Fruit fly (Drosophila melanogaster) whole organism, embryonic: ENCODE measurements around the gene osp.

Experiments used
- Ada2b ChIP-seq: fragments of 200-800 bp; sonication (Bioruptor generic); IDR thresholded peaks from 2 replicates; pipeline ENCODE4 v1.3.6; 2022; ENCODE audit warnings: missing biosample characterization, missing genetic modification characterization
- B-H2 ChIP-seq: fragments of 200-800 bp; sonication (Bioruptor generic); optimal IDR thresholded peaks from 2 replicates; lab custom pipeline; 2018; ENCODE audit warnings: missing biosample characterization, mild to moderate bottlenecking, missing genetic modification characterization
- CG11695 ChIP-seq: fragments of 200-800 bp; sonication (Bioruptor generic); IDR thresholded peaks from 3 replicates; pipeline ENCODE4 v1.3.6; 2022; ENCODE audit warnings: missing biosample characterization, missing genetic modification characterization
- CG11723 ChIP-seq: fragments of 200-800 bp; sonication (Bioruptor generic); optimal IDR thresholded peaks from 2 replicates; lab custom pipeline; 2017; ENCODE audit warnings: missing biosample characterization, mild to moderate bottlenecking, missing genetic modification characterization
- CG12744 ChIP-seq: fragments of 200-800 bp; sonication (Bioruptor generic); optimal IDR thresholded peaks from 2 replicates; lab custom pipeline; 2016; ENCODE audit warnings: missing biosample characterization, missing genetic modification characterization
- CG1647 ChIP-seq: fragments of 200-800 bp; sonication (Bioruptor generic); optimal IDR thresholded peaks from 3 replicates; lab custom pipeline; 2016; ENCODE audit warnings: missing biosample characterization, missing genetic modification characterization
- CG16813 ChIP-seq: fragments of 200-800 bp; sonication (Bioruptor generic); IDR thresholded peaks from 3 replicates; pipeline ENCODE4 v1.3.6; 2022; ENCODE audit warnings: missing biosample characterization, missing genetic modification characterization; ENCODE audit not compliant: partially characterized antibody
- CG17361 ChIP-seq: fragments of 200-800 bp; sonication (Bioruptor generic); IDR thresholded peaks from 3 replicates; pipeline ENCODE4 v1.3.6; 2022; ENCODE audit warnings: missing biosample characterization, missing genetic modification characterization
- CG2120 ChIP-seq: fragments of 200-800 bp; sonication (Bioruptor generic); optimal IDR thresholded peaks from 3 replicates; lab custom pipeline; 2016; ENCODE audit warnings: missing biosample characterization, missing genetic modification characterization
- CG2199 ChIP-seq: fragments of 200-800 bp; sonication (Bioruptor generic); IDR thresholded peaks from 3 replicates; pipeline ENCODE4 v1.3.6; 2022; ENCODE audit warnings: missing biosample characterization, missing genetic modification characterization
- CG2712 ChIP-seq: fragments of 200-800 bp; optimal IDR thresholded peaks from 3 replicates; lab custom pipeline; 2019; ENCODE audit warnings: missing biosample characterization, mild to moderate bottlenecking, missing genetic modification characterization, moderate library complexity
- CG2875 ChIP-seq: fragments of 200-800 bp; sonication (Bioruptor generic); optimal IDR thresholded peaks from 2 replicates; lab custom pipeline; 2017; ENCODE audit warnings: missing biosample characterization, mild to moderate bottlenecking, missing genetic modification characterization, missing genetic modification reagents
- CG3847 ChIP-seq: fragments of 200-800 bp; sonication (Bioruptor generic); IDR thresholded peaks from 2 replicates; pipeline ENCODE4 v1.3.6; 2022; ENCODE audit warnings: missing biosample characterization, missing genetic modification characterization
- CG6272 ChIP-seq: fragments of 200-800 bp; sonication (Bioruptor generic); IDR thresholded peaks from 2 replicates; pipeline ENCODE4 v1.3.6; 2022; ENCODE audit warnings: missing biosample characterization, missing genetic modification characterization
- CG6654 ChIP-seq: fragments of 200-800 bp; sonication (Bioruptor generic); optimal IDR thresholded peaks from 2 replicates; lab custom pipeline; 2017; ENCODE audit warnings: missing biosample characterization, mild to moderate bottlenecking, missing genetic modification characterization
- CG6765 ChIP-seq: fragments of 200-800 bp; sonication (Bioruptor generic); optimal IDR thresholded peaks from 3 replicates; lab custom pipeline; 2017; ENCODE audit warnings: missing biosample characterization, mild to moderate bottlenecking, missing genetic modification characterization
- CG7556 ChIP-seq: fragments of 200-800 bp; sonication (Bioruptor generic); optimal IDR thresholded peaks from 2 replicates; lab custom pipeline; 2017; ENCODE audit warnings: missing biosample characterization, mild to moderate bottlenecking, missing genetic modification characterization
- CG7786 ChIP-seq: fragments of 200-800 bp; sonication (Bioruptor generic); optimal IDR thresholded peaks from 2 replicates; lab custom pipeline; 2016; ENCODE audit warnings: missing biosample characterization, missing genetic modification characterization
- CG8478 ChIP-seq: fragments of >200 bp; optimal IDR thresholded peaks from 2 replicates; lab custom pipeline; 2018
- CG8765 ChIP-seq: fragments of 200-800 bp; sonication (Bioruptor generic); IDR thresholded peaks from 2 replicates; pipeline ENCODE4 v1.3.6; 2022; ENCODE audit warnings: missing biosample characterization, missing genetic modification characterization
- Camta ChIP-seq: fragments of 200-800 bp; sonication (Bioruptor generic); optimal IDR thresholded peaks from 2 replicates; lab custom pipeline; 2016; ENCODE audit warnings: missing biosample characterization, missing genetic modification characterization
- CkIIα-i1 ChIP-seq: fragments of 200-800 bp; sonication (Bioruptor generic); IDR thresholded peaks from 2 replicates; pipeline ENCODE4 v1.3.6; 2022; ENCODE audit warnings: missing biosample characterization, missing genetic modification characterization
- Drgx ChIP-seq: fragments of 200-800 bp; sonication (Bioruptor generic); IDR thresholded peaks from 2 replicates; pipeline ENCODE4 v1.3.6; 2022; ENCODE audit warnings: missing biosample characterization, missing genetic modification characterization
- Fer2 ChIP-seq: fragments of 200-800 bp; sonication (Bioruptor generic); optimal IDR thresholded peaks from 2 replicates; lab custom pipeline; 2018; ENCODE audit warnings: missing biosample characterization, mild to moderate bottlenecking, missing genetic modification characterization, moderate library complexity
- GATAe ChIP-seq: fragments of 200-800 bp; sonication (Bioruptor generic); conservative IDR thresholded peaks from 2 replicates; pipeline ENCODE4 v1.3.6; 2022; ENCODE audit warnings: missing biosample characterization, missing genetic modification characterization
- HHEX ChIP-seq: fragments of 200-800 bp; sonication (Bioruptor generic); optimal IDR thresholded peaks from 3 replicates; lab custom pipeline; 2017; ENCODE audit warnings: missing biosample characterization, mild to moderate bottlenecking, missing genetic modification characterization, missing genetic modification reagents
- HLHmδ ChIP-seq: fragments of 200-800 bp; sonication (Bioruptor generic); optimal IDR thresholded peaks from 2 replicates; lab custom pipeline; 2018; ENCODE audit warnings: missing biosample characterization, mild to moderate bottlenecking, missing genetic modification characterization, moderate library complexity
- Hand ChIP-seq: fragments of 200-800 bp; sonication (Bioruptor generic); optimal IDR thresholded peaks from 2 replicates; lab custom pipeline; 2017; ENCODE audit warnings: mild to moderate bottlenecking, missing biosample characterization, missing genetic modification reagents, missing genetic modification characterization
- HmgZ ChIP-seq: fragments of 200-800 bp; sonication (Bioruptor generic); optimal IDR thresholded peaks from 2 replicates; lab custom pipeline; 2018; ENCODE audit warnings: missing biosample characterization, mild to moderate bottlenecking, missing genetic modification characterization
- Hr78 ChIP-seq, 2 experiments: fragments of 200-800 bp in 1 of 2; fragments of >200 bp in 1 of 2; sonication (Bioruptor generic) in 1 of 2; optimal IDR thresholded peaks; 2 replicates each; lab custom pipeline; 2017 to 2019; ENCODE audit warnings: missing biosample characterization in 2 of 2, missing genetic modification characterization in 2 of 2, mild to moderate bottlenecking in 1 of 2, moderate library complexity in 1 of 2
- Hsf ChIP-seq: fragments of 200-800 bp; sonication (Bioruptor generic); optimal IDR thresholded peaks from 3 replicates; lab custom pipeline; 2016; ENCODE audit warnings: missing biosample characterization, missing genetic modification characterization
- Sry-β ChIP-seq: fragments of 200-800 bp; sonication (Bioruptor generic); optimal IDR thresholded peaks from 2 replicates; lab custom pipeline; 2018; ENCODE audit warnings: missing biosample characterization, mild to moderate bottlenecking, missing genetic modification characterization, moderate library complexity
- ase ChIP-seq: fragments of 200-800 bp; sonication (Bioruptor generic); IDR thresholded peaks from 3 replicates; pipeline ENCODE4 v1.3.6; 2022; ENCODE audit warnings: missing biosample characterization, missing genetic modification characterization
- cato ChIP-seq: fragments of 200-800 bp; sonication (Bioruptor generic); optimal IDR thresholded peaks from 2 replicates; lab custom pipeline; 2016; ENCODE audit warnings: missing biosample characterization, missing genetic modification characterization, borderline replicate concordance
- crol ChIP-seq: fragments of 200-800 bp; sonication (Bioruptor generic); IDR thresholded peaks from 2 replicates; pipeline ENCODE4 v1.3.6; 2022; ENCODE audit warnings: missing biosample characterization, missing genetic modification characterization
- dan ChIP-seq: fragments of 200-800 bp; sonication (Bioruptor generic); IDR thresholded peaks from 2 replicates; pipeline ENCODE4 v1.3.6; 2022; ENCODE audit warnings: missing biosample characterization, missing genetic modification characterization
- gcm ChIP-seq: fragments of 200-800 bp; sonication (Bioruptor generic); optimal IDR thresholded peaks from 2 replicates; lab custom pipeline; 2019; ENCODE audit warnings: missing biosample characterization, mild to moderate bottlenecking, missing genetic modification characterization, moderate library complexity
- h ChIP-seq: fragments of >200 bp; optimal IDR thresholded peaks from 2 replicates; lab custom pipeline; 2017
- knrl ChIP-seq: fragments of 200-800 bp; sonication (Bioruptor generic); IDR thresholded peaks from 3 replicates; pipeline ENCODE4 v1.3.6; 2022; ENCODE audit warnings: missing biosample characterization, missing genetic modification characterization; ENCODE audit not compliant: partially characterized antibody
- lola ChIP-seq, 3 experiments: fragments of >200 bp in 2 of 3; fragments of 200-800 bp in 1 of 3; sonication (Bioruptor generic) in 1 of 3; optimal IDR thresholded peaks; 2 replicates each; lab custom pipeline; 2017 to 2019; ENCODE audit warnings: missing biosample characterization in 3 of 3, missing genetic modification characterization in 3 of 3, mild to moderate bottlenecking in 1 of 3, moderate library complexity in 1 of 3
- luna ChIP-seq: fragments of 200-800 bp; sonication (Bioruptor generic); optimal IDR thresholded peaks from 2 replicates; lab custom pipeline; 2016; ENCODE audit warnings: missing biosample characterization, missing genetic modification characterization
- mirr ChIP-seq: fragments of 200-800 bp; sonication (Bioruptor generic); optimal IDR thresholded peaks from 3 replicates; lab custom pipeline; 2018; ENCODE audit warnings: missing biosample characterization, mild to moderate bottlenecking, missing genetic modification characterization
- pita ChIP-seq: fragments of 200-800 bp; sonication (Bioruptor generic); optimal IDR thresholded peaks from 2 replicates; lab custom pipeline; 2017; ENCODE audit warnings: missing biosample characterization, mild to moderate bottlenecking, missing genetic modification characterization
- ranshi ChIP-seq: fragments of 200-800 bp; sonication (Bioruptor generic); IDR thresholded peaks from 2 replicates; pipeline ENCODE4 v1.3.6; 2022; ENCODE audit warnings: missing biosample characterization, missing genetic modification characterization
- repo ChIP-seq: fragments of 200-800 bp; sonication (Bioruptor generic); optimal IDR thresholded peaks from 2 replicates; lab custom pipeline; 2016; ENCODE audit warnings: missing biosample characterization, missing genetic modification characterization
- sd ChIP-seq: fragments of 200-800 bp; sonication (Bioruptor generic); optimal IDR thresholded peaks from 3 replicates; lab custom pipeline; 2018; ENCODE audit warnings: missing biosample characterization, mild to moderate bottlenecking, missing genetic modification characterization, moderate library complexity
- sens ChIP-seq: fragments of 200-800 bp; sonication (Bioruptor generic); peaks from one replicate; lab custom pipeline; 2016; ENCODE audit warnings: missing biosample characterization, missing genetic modification characterization
- sna ChIP-seq: fragments of 200-800 bp; sonication (Bioruptor generic); IDR thresholded peaks from 2 replicates; pipeline ENCODE4 v1.3.6; 2022; ENCODE audit warnings: missing biosample characterization, missing genetic modification characterization; ENCODE audit not compliant: partially characterized antibody
- sr ChIP-seq: fragments of 200-800 bp; sonication (Bioruptor generic); IDR thresholded peaks from 3 replicates; pipeline ENCODE4 v1.3.6; 2022; ENCODE audit warnings: missing biosample characterization, missing genetic modification characterization
- ssp ChIP-seq: fragments of 200-800 bp; sonication (Bioruptor generic); IDR thresholded peaks from 2 replicates; pipeline ENCODE4 v1.3.6; 2022; ENCODE audit warnings: missing biosample characterization, missing genetic modification characterization
- trem ChIP-seq: fragments of 200-800 bp; optimal IDR thresholded peaks from 3 replicates; lab custom pipeline; 2019; ENCODE audit warnings: missing biosample characterization, mild to moderate bottlenecking, missing genetic modification characterization, moderate library complexity
- vvl ChIP-seq: fragments of 200-800 bp; sonication (Bioruptor generic); IDR thresholded peaks from 2 replicates; pipeline ENCODE4 v1.3.6; 2022; ENCODE audit warnings: missing biosample characterization, missing genetic modification characterization

osp gene

DNA sequence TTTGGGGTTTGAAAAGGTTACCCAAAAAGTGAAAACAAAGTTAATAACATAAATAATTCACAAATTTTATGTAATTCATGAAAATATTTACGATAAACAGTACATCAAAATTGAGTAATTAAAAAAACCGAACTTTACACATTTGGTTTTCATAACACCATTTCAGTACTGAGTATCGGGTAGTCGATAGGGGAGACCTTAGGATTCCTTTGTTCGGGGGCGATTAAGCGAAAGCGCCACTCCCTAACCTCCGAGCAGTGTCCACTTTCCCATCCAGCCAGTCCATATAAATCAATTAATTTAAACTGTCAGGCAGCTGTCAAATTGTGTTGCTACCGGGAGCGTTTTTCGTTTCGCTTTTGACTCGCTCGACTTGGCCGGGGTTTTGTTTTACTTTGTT is 126.8 kb downstream of the osp start (continued):
- TF ChIP-seq repo (GFP tag; lab: Kevin White, UChicago), result no peak
- TF ChIP-seq mirr (GFP tag; lab: Kevin White, UChicago), result no peak
- TF ChIP-seq crol (GFP tag; lab: Robert Waterston, UW), result no peak
- no peak for TF ChIP-seq pita (GFP tag; lab: Kevin White, UChicago)
- no peak for TF ChIP-seq ranshi (GFP tag; lab: Robert Waterston, UW)
- TF ChIP-seq HLHmδ (GFP tag; lab: Kevin White, UChicago), result no peak
- TF ChIP-seq CG8478, result no peak
- peak; percentile 29 for TF ChIP-seq CG7556 (GFP tag; lab: Kevin White, UChicago)
- TF ChIP-seq CG1647 (GFP tag; lab: Kevin White, UChicago), result no peak
- TF ChIP-seq vvl, result no peak; the same call in 1 of the 2 replicates
- no peak for TF ChIP-seq CG2120 (GFP tag; lab: Kevin White, UChicago)
- TF ChIP-seq CG16813 (GFP tag; lab: Robert Waterston, UW), result no peak
- no peak for TF ChIP-seq CG2199 (GFP tag; lab: Robert Waterston, UW)
- TF ChIP-seq sd (tag; lab: Kevin White, UChicago), result no peak
- TF ChIP-seq Fer2 (tag; lab: Kevin White, UChicago), result no peak
- TF ChIP-seq h (lab: Kevin White, UChicago), result no peak
- no peak for TF ChIP-seq Ada2b (GFP tag; lab: Robert Waterston, UW)
- TF ChIP-seq B-H2 (GFP tag; lab: Kevin White, UChicago), result no peak
- no peak for TF ChIP-seq knrl (GFP tag; lab: Robert Waterston, UW)
- no peak for TF ChIP-seq CG6654 (GFP tag; lab: Kevin White, UChicago)
- no peak for TF ChIP-seq ase (GFP tag; lab: Robert Waterston, UW)
- TF ChIP-seq CG6765 (GFP tag; lab: Kevin White, UChicago), result no peak
- TF ChIP-seq CG7786 (GFP tag; lab: Kevin White, UChicago), result no peak
- no peak for TF ChIP-seq GATAe (GFP tag; lab: Robert Waterston, UW)
- no peak for TF ChIP-seq cato (GFP tag; lab: Kevin White, UChicago)
- no peak for TF ChIP-seq sr (GFP tag; lab: Robert Waterston, UW)
- peak; percentile 41 for TF ChIP-seq Hsf
- no peak for TF ChIP-seq sna (GFP tag; lab: Robert Waterston, UW)
- peak; percentile 9 for TF ChIP-seq HHEX (GFP tag; lab: Kevin White, UChicago)
- TF ChIP-seq Hand (GFP tag; lab: Kevin White, UChicago), result no peak
- TF ChIP-seq CkIIα-i1 (GFP tag; lab: Robert Waterston, UW), result no peak
- TF ChIP-seq CG3847 (GFP tag; lab: Robert Waterston, UW), result no peak
- no peak for TF ChIP-seq CG6272
- no peak for TF ChIP-seq CG11695 (GFP tag; lab: Robert Waterston, UW)
- TF ChIP-seq CG8765, result 0 out of 2 replicates have a peak, but pooled peaks have one; percentile 10
- TF ChIP-seq CG2875 (GFP tag; lab: Kevin White, UChicago), result no peak
- peak in 1 of 2 experiments; percentile 34 for TF ChIP-seq Hr78 (GFP tag; optimal IDR thresholded peaks at IDR 0.05; lab: Kevin White, UChicago)
- TF ChIP-seq Sry-β (GFP tag; lab: Kevin White, UChicago), result no peak
- TF ChIP-seq CG12744 (GFP tag; lab: Kevin White, UChicago), result no peak
- TF ChIP-seq gcm, result peak; percentile 31
- TF ChIP-seq ssp (GFP tag; lab: Robert Waterston, UW), result 0 out of 2 replicates have a peak, but pooled peaks have one; percentile 22
- TF ChIP-seq lola (GFP tag; optimal IDR thresholded peaks at IDR 0.05; lab: Kevin White, UChicago), result peak in 1 of 3 experiments; percentile 67
- TF ChIP-seq luna (GFP tag; lab: Kevin White, UChicago), result no peak
- TF ChIP-seq trem (tag; lab: Kevin White, UChicago), result peak; percentile 44
- no peak for TF ChIP-seq CG11723 (GFP tag; lab: Kevin White, UChicago)
- peak; percentile 79 for TF ChIP-seq CG2712 (tag; lab: Kevin White, UChicago)
- TF ChIP-seq sens (GFP tag; lab: Kevin White, UChicago), result peak; percentile 96
- no peak for TF ChIP-seq dan (GFP tag; lab: Robert Waterston, UW)
- peak; percentile 71 for TF ChIP-seq CG17361 (GFP tag; lab: Robert Waterston, UW)
- no peak for TF ChIP-seq Camta (GFP tag; lab: Kevin White, UChicago)
- TF ChIP-seq Drgx (GFP tag; lab: Robert Waterston, UW), result no peak
- TF ChIP-seq HmgZ, result no peak
